Worm (Caenorhabditis elegans) whole organism, young adult: ENCODE measurements around the gene unc-4.

Experiments
- B0035.1 ChIP-seq: sonication (generic microtip); optimal IDR thresholded peaks from 2 replicates; lab custom pipeline; 2016; ENCODE audit warnings: missing genetic modification characterization, mild to moderate bottlenecking, missing compliant biosample characterization, missing genotype, missing genetic modification reagents
- B0336.3 ChIP-seq: fragments of 200-800 bp; sonication (Bioruptor generic); IDR thresholded peaks from 2 replicates; pipeline ENCODE4 v1.3.6; 2022; ENCODE audit warnings: missing genetic modification characterization, missing compliant biosample characterization
- C17E4.6 ChIP-seq: fragments of 200-800 bp; sonication (Bioruptor generic); IDR thresholded peaks from 2 replicates; pipeline ENCODE4 v1.3.6; 2022; ENCODE audit warnings: missing genetic modification reagents, missing genetic modification characterization, missing compliant biosample characterization
- F33H1.4 ChIP-seq: fragments of 200-800 bp; sonication (Bioruptor generic); IDR thresholded peaks from 2 replicates; pipeline ENCODE4 v1.3.6; 2022; ENCODE audit warnings: missing genetic modification reagents, missing genetic modification characterization, missing compliant biosample characterization
- F57A8.1 ChIP-seq: fragments of 200-800 bp; sonication (Bioruptor generic); optimal IDR thresholded peaks from 2 replicates; lab custom pipeline; 2018; ENCODE audit warnings: mild to moderate bottlenecking, missing genetic modification characterization, moderate library complexity, missing compliant biosample characterization
- Y53G8AR.9 ChIP-seq: fragments of 200-800 bp; sonication (Bioruptor generic); conservative IDR thresholded peaks from 2 replicates; pipeline ENCODE4 v1.3.6; 2022; ENCODE audit warnings: missing genetic modification reagents, missing genetic modification characterization, missing compliant biosample characterization
- Y56A3A.18 ChIP-seq: fragments of 200-800 bp; sonication (Bioruptor generic); IDR thresholded peaks from 2 replicates; pipeline ENCODE4 v1.3.6; 2022; ENCODE audit warnings: missing genetic modification reagents, missing genetic modification characterization, missing compliant biosample characterization
- Y79H2A.3 ChIP-seq: fragments of 200-800 bp; sonication (Bioruptor generic); conservative IDR thresholded peaks from 2 replicates; pipeline ENCODE4 v1.3.6; 2022; ENCODE audit warnings: missing genetic modification reagents, missing genetic modification characterization, missing compliant biosample characterization
- Y95B8A.8 ChIP-seq: fragments of 200-800 bp; sonication (Bioruptor generic); IDR thresholded peaks from 2 replicates; pipeline ENCODE4 v1.3.6; 2022; ENCODE audit warnings: missing genetic modification reagents, missing genetic modification characterization, missing compliant biosample characterization
- akir-1 ChIP-seq: fragments of 200-800 bp; sonication (Bioruptor generic); optimal IDR thresholded peaks from 2 replicates; lab custom pipeline; 2018; ENCODE audit warnings: mild to moderate bottlenecking, missing genetic modification characterization, moderate library complexity, missing compliant biosample characterization
- ama-1 ChIP-seq, 3 experiments: fragments of 150-350 bp in 1 of 3; sonication (generic microtip) in 2 of 3; optimal IDR thresholded peaks; 2 replicates each; lab custom pipeline; 2014 to 2018; ENCODE audit warnings: missing biosample characterization in 2 of 3, missing genetic modification characterization in 2 of 3, missing genetic modification reagents in 2 of 3
- aptf-2 ChIP-seq: fragments of 200-800 bp; sonication (Bioruptor generic); conservative IDR thresholded peaks from 2 replicates; pipeline ENCODE4 v1.3.6; 2022; ENCODE audit warnings: missing genetic modification reagents, missing genetic modification characterization, missing compliant biosample characterization
- bed-2 ChIP-seq: fragments of 200-800 bp; sonication (Bioruptor generic); IDR thresholded peaks from 2 replicates; pipeline ENCODE4 v1.3.6; 2022; ENCODE audit warnings: missing genetic modification reagents, missing genetic modification characterization, missing compliant biosample characterization
- ccch-3 ChIP-seq: fragments of 200-800 bp; sonication (Bioruptor generic); optimal IDR thresholded peaks from 2 replicates; lab custom pipeline; 2018; ENCODE audit warnings: mild to moderate bottlenecking, missing genetic modification characterization, missing compliant biosample characterization
- cebp-1 ChIP-seq, 2 experiments: fragments of 200-800 bp in 1 of 2; sonication (Bioruptor generic) in 1 of 2; sonication (generic microtip) in 1 of 2; IDR thresholded peaks in 1 of 2; optimal IDR thresholded peaks in 1 of 2; 2 replicates each; pipeline versions ENCODE4 v1.3.6 to Lab custom; 2017 to 2022; ENCODE audit warnings: missing compliant biosample characterization in 2 of 2, missing genetic modification characterization in 2 of 2, mild to moderate bottlenecking in 1 of 2, missing genetic modification reagents in 1 of 2, moderate library complexity in 1 of 2
- ceh-100 ChIP-seq: fragments of 200-800 bp; sonication (Bioruptor generic); IDR thresholded peaks from 2 replicates; pipeline ENCODE4 v1.3.6; 2022; ENCODE audit warnings: missing genetic modification reagents, missing genetic modification characterization, missing compliant biosample characterization
- ceh-27 ChIP-seq: fragments of 200-800 bp; sonication (Bioruptor generic); optimal IDR thresholded peaks from 2 replicates; lab custom pipeline; 2018; ENCODE audit warnings: mild to moderate bottlenecking, missing genetic modification characterization, moderate library complexity, missing compliant biosample characterization
- ceh-58 ChIP-seq: fragments of 200-800 bp; sonication (Bioruptor generic); IDR thresholded peaks from 2 replicates; pipeline ENCODE4 v1.3.6; 2022; ENCODE audit warnings: missing genetic modification characterization, missing compliant biosample characterization
- ceh-79 ChIP-seq: sonication (generic microtip); optimal IDR thresholded peaks from 2 replicates; lab custom pipeline; 2017; ENCODE audit warnings: mild to moderate bottlenecking, missing genetic modification characterization, missing compliant biosample characterization
- egl-44 ChIP-seq: fragments of 200-800 bp; sonication (Bioruptor generic); IDR thresholded peaks from 2 replicates; pipeline ENCODE4 v1.3.6; 2022; ENCODE audit warnings: missing genetic modification reagents, missing genetic modification characterization, missing compliant biosample characterization
- fkh-3 ChIP-seq: sonication (generic microtip); optimal IDR thresholded peaks from 2 replicates; lab custom pipeline; 2016; ENCODE audit warnings: mild to moderate bottlenecking, missing genetic modification characterization, missing compliant biosample characterization
- him-1 ChIP-seq: sonication (generic microtip); optimal IDR thresholded peaks from 2 replicates; lab custom pipeline; 2016; ENCODE audit warnings: missing genotype, missing genetic modification reagents, missing genetic modification characterization, missing compliant biosample characterization
- lin-35 ChIP-seq, 3 experiments: fragments of 150-350 bp in 2 of 3; sonication (generic microtip) in 1 of 3; optimal IDR thresholded peaks; 2 replicates each; lab custom pipeline; 2014 to 2018; ENCODE audit warnings: missing biosample characterization in 3 of 3, missing genetic modification characterization in 3 of 3, missing genetic modification reagents in 3 of 3
- lsl-1 ChIP-seq: fragments of 200-800 bp; sonication (Bioruptor generic); optimal IDR thresholded peaks from 2 replicates; lab custom pipeline; 2018; ENCODE audit warnings: mild to moderate bottlenecking, missing genetic modification characterization, moderate library complexity, missing compliant biosample characterization
- madf-3 ChIP-seq: fragments of 200-800 bp; sonication (Bioruptor generic); IDR thresholded peaks from 2 replicates; pipeline ENCODE4 v1.3.6; 2022; ENCODE audit warnings: missing genetic modification reagents, missing genetic modification characterization, missing compliant biosample characterization
- madf-8 ChIP-seq: fragments of 200-800 bp; sonication (Bioruptor generic); conservative IDR thresholded peaks from 2 replicates; pipeline ENCODE4 v1.3.6; 2022; ENCODE audit warnings: missing genetic modification reagents, missing genetic modification characterization, missing compliant biosample characterization
- mel-28 ChIP-seq: sonication (generic microtip); optimal IDR thresholded peaks from 2 replicates; lab custom pipeline; 2016; ENCODE audit warnings: borderline replicate concordance, mild to moderate bottlenecking, missing genetic modification characterization, missing compliant biosample characterization
- mxl-1 ChIP-seq: sonication (generic microtip); optimal IDR thresholded peaks from 2 replicates; lab custom pipeline; 2016; ENCODE audit warnings: missing genetic modification characterization, missing compliant biosample characterization
- nfyb-1 ChIP-seq: fragments of 200-800 bp; sonication (Bioruptor generic); IDR thresholded peaks from 2 replicates; pipeline ENCODE4 v1.3.6; 2022; ENCODE audit warnings: missing genetic modification reagents, missing genetic modification characterization, missing compliant biosample characterization
- nhr-120 ChIP-seq: fragments of 200-800 bp; sonication (Bioruptor generic); IDR thresholded peaks from 2 replicates; pipeline ENCODE4 v1.3.6; 2022; ENCODE audit warnings: missing genetic modification characterization, missing compliant biosample characterization
- nhr-179 ChIP-seq: sonication (generic microtip); optimal IDR thresholded peaks from 2 replicates; lab custom pipeline; 2016; ENCODE audit warnings: mild to moderate bottlenecking, missing genetic modification characterization, missing compliant biosample characterization
- nhr-27 ChIP-seq: fragments of 200-800 bp; sonication (Bioruptor generic); optimal IDR thresholded peaks from 2 replicates; lab custom pipeline; 2018; ENCODE audit warnings: mild to moderate bottlenecking, missing genetic modification characterization, moderate library complexity, missing compliant biosample characterization
- nhr-90 ChIP-seq: sonication (generic microtip); optimal IDR thresholded peaks from 2 replicates; lab custom pipeline; 2016; ENCODE audit warnings: missing genotype, mild to moderate bottlenecking, missing genetic modification characterization, missing compliant biosample characterization
- pbrm-1 ChIP-seq: fragments of 200-800 bp; sonication (Bioruptor generic); IDR thresholded peaks from 2 replicates; pipeline ENCODE4 v1.3.6; 2022; ENCODE audit warnings: missing genetic modification reagents, missing genetic modification characterization, missing compliant biosample characterization
- pha-4 ChIP-seq: fragments of 150-350 bp; sonication (generic microtip); optimal IDR thresholded peaks from 2 replicates; lab custom pipeline; 2014; ENCODE audit warnings: missing biosample characterization, missing genetic modification reagents, missing genetic modification characterization
- rpc-1 ChIP-seq, 2 experiments: fragments of 150-350 bp in 1 of 2; sonication (generic microtip) in 1 of 2; optimal IDR thresholded peaks; 2 replicates each; lab custom pipeline; 2014 to 2018; ENCODE audit warnings: missing biosample characterization in 1 of 2, missing genetic modification characterization in 1 of 2, missing genetic modification reagents in 1 of 2, missing genotype in 1 of 2
- sea-2 ChIP-seq: fragments of 200-800 bp; sonication (Bioruptor generic); IDR thresholded peaks from 2 replicates; pipeline ENCODE4 v1.3.6; 2022; ENCODE audit warnings: missing genetic modification characterization, missing compliant biosample characterization
- snpc-4 ChIP-seq, 5 experiments: fragments of 150-350 bp in 1 of 5; sonication (generic microtip) in 4 of 5; optimal IDR thresholded peaks; 2 replicates each; lab custom pipeline; 2014 to 2018; ENCODE audit warnings: missing genetic modification characterization in 5 of 5, missing biosample characterization in 3 of 5, antibody characterized with exemption in 2 of 5, mild to moderate bottlenecking in 2 of 5, missing compliant biosample characterization in 2 of 5, missing genotype in 2 of 5, moderate library complexity in 2 of 5, missing genetic modification reagents in 1 of 5
- tbx-9 ChIP-seq: sonication (generic microtip); optimal IDR thresholded peaks from 2 replicates; lab custom pipeline; 2016; ENCODE audit warnings: borderline replicate concordance, missing genetic modification characterization, inconsistent platforms, missing compliant biosample characterization
- zfh-2 ChIP-seq: fragments of 200-800 bp; sonication (Bioruptor generic); conservative IDR thresholded peaks from 2 replicates; pipeline ENCODE4 v1.3.6; 2022; ENCODE audit warnings: missing genetic modification reagents, missing genetic modification characterization, missing compliant biosample characterization
- ztf-18 ChIP-seq: sonication (generic microtip); optimal IDR thresholded peaks from 2 replicates; lab custom pipeline; 2016; ENCODE audit warnings: missing genotype, mild to moderate bottlenecking, missing genetic modification characterization, missing compliant biosample characterization
- ztf-25 ChIP-seq: fragments of 200-800 bp; sonication (Bioruptor generic); IDR thresholded peaks from 2 replicates; pipeline ENCODE4 v1.3.6; 2022; ENCODE audit warnings: missing genetic modification reagents, missing genetic modification characterization, missing compliant biosample characterization
- ztf-28 ChIP-seq: fragments of 200-800 bp; sonication (Bioruptor generic); IDR thresholded peaks from 2 replicates; pipeline ENCODE4 v1.3.6; 2022; ENCODE audit warnings: missing genetic modification reagents, missing genetic modification characterization, missing compliant biosample characterization

unc-4 gene

ce11 chrII:9895173-9895572 is 5.0 kb downstream of the unc-4 start (continued):
- no peak for TF ChIP-seq nhr-120 (GFP tag; lab: Robert Waterston, UW)

- TF ChIP-seq madf-8 (GFP tag; lab: Robert Waterston, UW) (no peak), B0035.1 (tag; lab: Kevin White, UChicago) (no peak), bed-2 (GFP tag; lab: Robert Waterston, UW) (no peak), nhr-27 (tag; lab: Kevin White, UChicago) (no peak), F33H1.4 (GFP tag; lab: Robert Waterston, UW) (no peak), lin-35 (GFP tag; optimal IDR thresholded peaks at IDR 0.05; lab: Kevin White, UChicago) (no peak), ceh-58 (GFP tag; lab: Robert Waterston, UW) (no peak), nhr-90 (tag; lab: Kevin White, UChicago) (no peak), aptf-2 (no peak), F57A8.1 (GFP tag; lab: Kevin White, UChicago) (no peak), cebp-1 (GFP tag; IDR thresholded peaks at IDR 0.05; lab: Robert Waterston, UW) (no peak), cebp-1 (tag; optimal IDR thresholded peaks at IDR 0.05; lab: Kevin White, UChicago) (no peak), ztf-18 (no peak), ccch-3 (GFP tag; lab: Kevin White, UChicago) (no peak), mel-28 (tag; lab: Kevin White, UChicago) (no peak), sea-2 (GFP tag; lab: Robert Waterston, UW) (no peak), B0336.3 (GFP tag; lab: Robert Waterston, UW) (no peak), ztf-25 (GFP tag; lab: Robert Waterston, UW) (no peak)
- TF ChIP-seq, all 124 proteins: peak for 0
Observed at ce11 chrII:9894435-9894834, 5.7 kb downstream of the unc-4 start, which contains the start of gene F26C11.1. Gene F26C11.1 (plus strand): TSS chrII:9894735.

- TF ChIP-seq lsl-1 (GFP tag; lab: Kevin White, UChicago) = peak; percentile 88
- TF ChIP-seq lin-35 (GFP tag; optimal IDR thresholded peaks at IDR 0.05; lab: Kevin White, UChicago) = peak in 1 of 3 experiments; percentile 40
- TF ChIP-seq tbx-9 (tag; lab: Kevin White, UChicago) = no peak
- peak; percentile 13 for TF ChIP-seq pha-4 (tag; lab: Kevin White, UChicago)
- no peak for TF ChIP-seq ztf-18
- TF ChIP-seq egl-44 (GFP tag; lab: Robert Waterston, UW) = no peak
- no peak for TF ChIP-seq Y53G8AR.9 (GFP tag; lab: Robert Waterston, UW)
- TF ChIP-seq zfh-2 (GFP tag; lab: Robert Waterston, UW) = no peak
- no peak for TF ChIP-seq madf-3 (GFP tag; lab: Robert Waterston, UW)
- TF ChIP-seq pbrm-1 = no peak
- TF ChIP-seq sea-2 (GFP tag; lab: Robert Waterston, UW) = no peak
- TF ChIP-seq ccch-3 (GFP tag; lab: Kevin White, UChicago) = no peak
- TF ChIP-seq nhr-179 (tag; lab: Kevin White, UChicago) = no peak
- no peak for TF ChIP-seq rpc-1 (optimal IDR thresholded peaks at IDR 0.05; lab: Kevin White, UChicago)
- no peak for TF ChIP-seq rpc-1 (tag; optimal IDR thresholded peaks at IDR 0.05; lab: Kevin White, UChicago)
- no peak for TF ChIP-seq C17E4.6 (GFP tag; lab: Robert Waterston, UW)
- TF ChIP-seq akir-1 (GFP tag; lab: Kevin White, UChicago) = no peak
- no peak for TF ChIP-seq fkh-3 (tag; lab: Kevin White, UChicago)
- peak; percentile 78 for TF ChIP-seq F33H1.4 (GFP tag; lab: Robert Waterston, UW)
- no peak for TF ChIP-seq ceh-27 (GFP tag; lab: Kevin White, UChicago)
- no peak for TF ChIP-seq ama-1 (optimal IDR thresholded peaks at IDR 0.05; lab: Kevin White, UChicago)
- no peak for TF ChIP-seq ama-1 (GFP tag; optimal IDR thresholded peaks at IDR 0.05; lab: Kevin White, UChicago)
- TF ChIP-seq ceh-100 = no peak
- no peak for TF ChIP-seq F57A8.1 (GFP tag; lab: Kevin White, UChicago)
- no peak for TF ChIP-seq him-1 (tag; lab: Kevin White, UChicago)
- no peak for TF ChIP-seq ceh-79 (tag; lab: Kevin White, UChicago)
- TF ChIP-seq mxl-1 = no peak
- TF ChIP-seq Y79H2A.3 (GFP tag; lab: Robert Waterston, UW) = no peak
- TF ChIP-seq ztf-28 (GFP tag; lab: Robert Waterston, UW) = no peak
- TF ChIP-seq nfyb-1 (GFP tag; lab: Robert Waterston, UW) = peak; percentile 69; the same call in 1 of the 2 replicates
- no peak for TF ChIP-seq snpc-4 (GFP tag; optimal IDR thresholded peaks at IDR 0.05; lab: Kevin White, UChicago)
- TF ChIP-seq snpc-4 (tag; optimal IDR thresholded peaks at IDR 0.05; lab: Kevin White, UChicago) = no peak
- TF ChIP-seq Y56A3A.18 (GFP tag; lab: Robert Waterston, UW) = no peak
- no peak for TF ChIP-seq Y95B8A.8 (GFP tag; lab: Robert Waterston, UW)
Observed at ce11 chrII:9892409-9892808, 7.8 kb downstream of the unc-4 start, which contains the start of gene C08H9.16. Gene C08H9.16 (plus strand): TSS chrII:9892778.
